ENCODE assay signal across 3 fruit fly cellular contexts in genomic region chr2L:181020-181419, dm6.
A peak's percentile ranks its signal among the peaks of the same experiment; 100 is the strongest.
TF ChIP-seq lines count a peak whose summit lies in the region.

No protein-coding gene starts in this region.

- TF ChIP-seq CTCF in whole organism, embryonic (GFP tag; optimal IDR thresholded peaks at IDR 0.05; lab: Kevin White, UChicago): no peak

TF ChIP-seq in whole organism, adult, 20 proteins besides CTCF, POLR2A, EP300 and RAD21:
- peak; percentile 1 for TF ChIP-seq tj (GFP tag; optimal IDR thresholded peaks at IDR 0.05; lab: Kevin White, UChicago)
- peak in 1 of 2 experiments; percentile 42 for TF ChIP-seq cnc (optimal IDR thresholded peaks at IDR 0.05; lab: Kevin White, UChicago)
- no peak for TF ChIP-seq CG7045 (GFP tag; optimal IDR thresholded peaks at IDR 0.05; lab: Kevin White, UChicago)
- TF ChIP-seq CG12768 (GFP tag; optimal IDR thresholded peaks at IDR 0.05; lab: Kevin White, UChicago): no peak
- TF ChIP-seq Mnt (GFP tag; optimal IDR thresholded peaks at IDR 0.05; lab: Kevin White, UChicago): no peak
- no peak for TF ChIP-seq toe (GFP tag; optimal IDR thresholded peaks at IDR 0.05; lab: Kevin White, UChicago)
- no peak for TF ChIP-seq CG14711 (tag; optimal IDR thresholded peaks at IDR 0.05; lab: Kevin White, UChicago)
TF ChIP-seq in whole organism, adult: peak in this region for 2.

TF ChIP-seq in whole organism, embryonic, 481 proteins besides CTCF, POLR2A, EP300 and RAD21:
- TF ChIP-seq CkIIα-i1 (GFP tag; IDR thresholded peaks at IDR 0.05; lab: Robert Waterston, UW) (no peak), Dll (GFP tag; IDR thresholded peaks at IDR 0.05; lab: Robert Waterston, UW; ENCODE audit: partially characterized antibody) (no peak), CG4617 (GFP tag; optimal IDR thresholded peaks at IDR 0.05; lab: Kevin White, UChicago; ENCODE audit: borderline replicate concordance) (no peak), CG9797 (GFP tag; optimal IDR thresholded peaks at IDR 0.05; lab: Kevin White, UChicago) (no peak), CG3995 (GFP tag; optimal IDR thresholded peaks at IDR 0.05; lab: Kevin White, UChicago) (no peak), CG2199 (GFP tag; IDR thresholded peaks at IDR 0.05; lab: Robert Waterston, UW) (0 out of 3 replicates have a peak, but pooled peaks have one; percentile 27), sob (GFP tag; IDR thresholded peaks at IDR 0.05; lab: Robert Waterston, UW) (no peak), inv (GFP tag; IDR thresholded peaks at IDR 0.05; lab: Robert Waterston, UW; ENCODE audit: partially characterized antibody) (no peak), CG3281 (GFP tag; optimal IDR thresholded peaks at IDR 0.05; lab: Kevin White, UChicago) (no peak), CG12299 (tag; optimal IDR thresholded peaks at IDR 0.05; lab: Kevin White, UChicago) (no peak), lmd (GFP tag; IDR thresholded peaks at IDR 0.05; lab: Robert Waterston, UW) (no peak), CG4360 (GFP tag; IDR thresholded peaks at IDR 0.05; lab: Robert Waterston, UW) (0 out of 2 replicates have a peak, but pooled peaks have one; percentile 36), dmrt11E (tag; optimal IDR thresholded peaks at IDR 0.05; lab: Kevin White, UChicago) (no peak), BEAF-32 (GFP tag; optimal IDR thresholded peaks at IDR 0.05; lab: Kevin White, UChicago) (no peak), scrt (GFP tag; optimal IDR thresholded peaks at IDR 0.05; lab: Kevin White, UChicago) (peak; percentile 86), tna (GFP tag; IDR thresholded peaks at IDR 0.05; lab: Robert Waterston, UW; ENCODE audit: partially characterized antibody) (no peak), seq (GFP tag; IDR thresholded peaks at IDR 0.05; lab: Robert Waterston, UW) (no peak), nerfin-1 (tag; optimal IDR thresholded peaks at IDR 0.05; lab: Kevin White, UChicago) (peak; percentile 3), mam (GFP tag; optimal IDR thresholded peaks at IDR 0.05; lab: Kevin White, UChicago) (no peak), CG6272 (GFP tag; IDR thresholded peaks at IDR 0.05; lab: Robert Waterston, UW) (no peak), CG32772 (GFP tag; IDR thresholded peaks at IDR 0.05; lab: Robert Waterston, UW) (no peak), Optix (GFP tag; IDR thresholded peaks at IDR 0.05; lab: Robert Waterston, UW) (no peak), Ets97D (GFP tag; optimal IDR thresholded peaks at IDR 0.05; lab: Kevin White, UChicago) (no peak), exex (tag; optimal IDR thresholded peaks at IDR 0.05; lab: Kevin White, UChicago) (no peak), CG6254 (GFP tag; optimal IDR thresholded peaks at IDR 0.05; lab: Kevin White, UChicago) (no peak), CG15601 (tag; optimal IDR thresholded peaks at IDR 0.05; lab: Kevin White, UChicago) (no peak), MTF-1 (GFP tag; optimal IDR thresholded peaks at IDR 0.05; lab: Kevin White, UChicago; ENCODE audit: borderline replicate concordance) (no peak), CG7963 (GFP tag; IDR thresholded peaks at IDR 0.05; lab: Robert Waterston, UW; ENCODE audit: partially characterized antibody) (no peak), abd-A (tag; optimal IDR thresholded peaks at IDR 0.05; lab: Kevin White, UChicago) (peak; percentile 84), Gsc (GFP tag; IDR thresholded peaks at IDR 0.05; lab: Robert Waterston, UW) (no peak), chinmo (GFP tag; IDR thresholded peaks at IDR 0.05; lab: Robert Waterston, UW; ENCODE audit: partially characterized antibody) (no peak), Adf1 (GFP tag; IDR thresholded peaks at IDR 0.05; lab: Robert Waterston, UW) (no peak; the same call in 1 of the 2 replicates), onecut (GFP tag; IDR thresholded peaks at IDR 0.05; lab: Robert Waterston, UW) (peak; percentile 83), ewg (GFP tag; optimal IDR thresholded peaks at IDR 0.05; lab: Kevin White, UChicago) (peak; percentile 51), CG11504 (tag; optimal IDR thresholded peaks at IDR 0.05; lab: Kevin White, UChicago) (peak; percentile 94), CG11247 (GFP tag; IDR thresholded peaks at IDR 0.05; lab: Robert Waterston, UW) (no peak)

TF ChIP-seq in whole organism, wandering third instar larva, 38 proteins besides CTCF, POLR2A, EP300 and RAD21:
- TF ChIP-seq rgr (GFP tag; optimal IDR thresholded peaks at IDR 0.05; lab: Kevin White, UChicago) (no peak), dsf (GFP tag; optimal IDR thresholded peaks at IDR 0.05; lab: Kevin White, UChicago; ENCODE audit: borderline replicate concordance) (no peak), fru (GFP tag; optimal IDR thresholded peaks at IDR 0.05; lab: Kevin White, UChicago) (peak; percentile 58)
